Worm (Caenorhabditis elegans): Measurements from ENCODE around the gene ZK512.2.

Gene ZK512.2

ce11 chrIII:9118314-9118850, 26.2 kb downstream of the ZK512.2 start, which contains the start of gene grl-11:
TSS of gene grl-11 (minus strand) at chrIII:9118364.
- TF ChIP-seq sea-1 (GFP tag; conservative IDR thresholded peaks at IDR 0.05) (no peak), hnd-1 (tag; optimal IDR thresholded peaks at IDR 0.05) (no peak), pes-1 (GFP tag; IDR thresholded peaks at IDR 0.05) (no peak), aly-1 (tag; optimal IDR thresholded peaks at IDR 0.05) (no peak)

DNA sequence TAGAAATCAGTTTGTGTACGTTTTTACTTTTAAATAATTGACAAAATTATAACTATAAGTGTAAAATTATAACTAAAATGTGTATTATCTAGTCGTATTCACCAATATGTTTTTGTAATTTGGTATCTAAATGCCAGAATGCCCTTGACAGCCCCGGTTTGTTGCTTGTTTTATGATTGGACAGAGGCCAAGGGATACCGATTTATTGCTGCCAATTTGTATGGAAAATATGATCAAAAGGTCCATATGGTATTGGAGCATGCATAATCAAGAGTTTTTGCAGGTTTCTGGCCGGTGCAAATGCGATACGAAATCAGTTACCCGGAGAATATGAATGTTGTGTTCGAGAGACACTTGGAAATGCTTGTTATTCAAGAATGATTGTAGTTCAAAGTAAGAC, 28.8 kb downstream of the ZK512.2 start:
- TF ChIP-seq scrt-1 (GFP tag; IDR thresholded peaks at IDR 0.05) (no peak), tbx-37 (GFP tag; conservative IDR thresholded peaks at IDR 0.05) (no peak), hnd-1 (tag; optimal IDR thresholded peaks at IDR 0.05) (no peak), hmbx-1 (tag; optimal IDR thresholded peaks at IDR 0.05) (no peak), aly-1 (tag; optimal IDR thresholded peaks at IDR 0.05) (no peak), ama-1 (optimal IDR thresholded peaks at IDR 0.05) (no peak), tbx-11 (GFP tag; IDR thresholded peaks at IDR 0.05) (no peak), tra-4 (tag; optimal IDR thresholded peaks at IDR 0.05) (no peak), flt-1 (GFP tag; IDR thresholded peaks at IDR 0.05) (no peak), ets-7 (tag; optimal IDR thresholded peaks at IDR 0.05) (no peak), B0310.2 (tag; optimal IDR thresholded peaks at IDR 0.05) (no peak), ceh-13 (GFP tag; optimal IDR thresholded peaks at IDR 0.05) (no peak), hmg-4 (GFP tag; optimal IDR thresholded peaks at IDR 0.05) (no peak), ceh-36 (tag; optimal IDR thresholded peaks at IDR 0.05) (no peak)

DNA sequence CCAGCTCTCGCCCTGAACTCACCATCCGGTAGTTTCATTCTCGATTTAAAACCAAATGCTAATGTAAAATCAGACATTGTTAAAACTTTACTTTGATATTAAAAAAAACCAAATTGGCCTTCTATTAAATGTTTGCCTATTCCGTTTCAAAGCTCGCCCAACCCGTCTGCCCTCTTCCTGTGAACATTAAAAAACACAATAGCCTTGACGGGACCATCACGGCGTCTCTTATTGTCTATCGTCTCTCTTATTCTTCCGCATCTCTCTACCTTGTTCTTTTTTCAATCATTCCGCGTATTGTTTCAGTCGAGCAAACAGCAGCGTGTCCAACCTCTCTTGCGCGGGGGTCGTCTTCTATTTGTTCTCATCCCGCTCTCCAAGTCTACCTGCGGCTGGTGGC, 29.9 kb downstream of the ZK512.2 start, which contains the start of gene ZK512.1:
TSS of gene ZK512.1 (plus strand) at position 301 of the 400 bp plus-strand sequence.
- TF ChIP-seq F13C5.2 (tag; optimal IDR thresholded peaks at IDR 0.05) = no peak
- TF ChIP-seq hmg-4 (GFP tag; optimal IDR thresholded peaks at IDR 0.05) = peak; percentile 23

DNA sequence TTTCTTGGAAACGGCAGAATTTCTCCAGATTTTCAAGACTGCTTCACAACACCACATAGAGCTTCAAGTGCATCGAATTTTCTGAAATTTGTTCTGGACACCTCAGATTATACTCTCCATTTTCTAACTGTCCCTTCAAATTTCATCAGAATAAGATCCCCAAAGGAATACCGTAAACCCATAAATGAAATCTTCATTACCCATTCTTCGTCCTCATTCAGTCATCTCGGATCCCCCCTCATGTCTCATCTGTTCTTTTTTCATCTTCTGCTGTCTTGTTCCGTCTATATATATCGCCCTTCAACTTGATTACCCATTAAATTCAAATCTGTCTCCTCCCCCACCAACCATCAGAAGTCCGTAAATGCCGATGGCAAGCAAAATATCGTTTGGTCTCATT, 30.5 kb downstream of the ZK512.2 start:
- TF ChIP-seq hmg-4 (GFP tag; optimal IDR thresholded peaks at IDR 0.05) (no peak), F13C5.2 (tag; optimal IDR thresholded peaks at IDR 0.05) (no peak), tra-4 (tag; optimal IDR thresholded peaks at IDR 0.05) (no peak), tbx-11 (GFP tag; IDR thresholded peaks at IDR 0.05) (no peak), ets-7 (tag; optimal IDR thresholded peaks at IDR 0.05) (no peak), ceh-13 (GFP tag; optimal IDR thresholded peaks at IDR 0.05) (no peak), tbx-37 (GFP tag; conservative IDR thresholded peaks at IDR 0.05) (no peak), sea-1 (GFP tag; conservative IDR thresholded peaks at IDR 0.05) (no peak), aly-1 (tag; optimal IDR thresholded peaks at IDR 0.05) (no peak), scrt-1 (GFP tag; IDR thresholded peaks at IDR 0.05) (no peak), ceh-36 (tag; optimal IDR thresholded peaks at IDR 0.05) (no peak)

DNA sequence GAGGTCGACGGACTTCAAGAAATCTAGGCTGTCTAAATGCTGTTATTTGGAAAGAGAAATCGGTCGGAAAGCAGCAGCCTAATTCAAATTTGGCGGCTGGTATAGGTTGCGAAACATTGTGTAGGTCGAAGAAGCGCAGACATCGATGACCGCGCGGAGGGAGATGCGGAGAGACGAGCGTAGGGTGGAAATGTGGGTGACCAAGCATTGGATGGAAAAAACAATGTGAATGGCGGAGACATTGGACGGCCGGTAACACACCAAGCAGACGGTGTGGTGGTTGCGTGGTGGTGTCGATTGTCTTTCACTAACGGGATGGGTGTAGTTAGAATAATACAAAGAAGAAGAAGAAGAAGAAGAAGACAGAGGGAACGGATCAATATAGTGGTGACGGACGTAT, 32.1 kb downstream of the ZK512.2 start:
- TF ChIP-seq hmg-4 (GFP tag; optimal IDR thresholded peaks at IDR 0.05) (peak; percentile 80), ceh-13 (GFP tag; optimal IDR thresholded peaks at IDR 0.05) (no peak), B0310.2 (tag; optimal IDR thresholded peaks at IDR 0.05) (no peak), aly-1 (tag; optimal IDR thresholded peaks at IDR 0.05) (peak; percentile 19), hnd-1 (tag; optimal IDR thresholded peaks at IDR 0.05) (no peak), F13C5.2 (tag; optimal IDR thresholded peaks at IDR 0.05) (peak; percentile 67)

DNA sequence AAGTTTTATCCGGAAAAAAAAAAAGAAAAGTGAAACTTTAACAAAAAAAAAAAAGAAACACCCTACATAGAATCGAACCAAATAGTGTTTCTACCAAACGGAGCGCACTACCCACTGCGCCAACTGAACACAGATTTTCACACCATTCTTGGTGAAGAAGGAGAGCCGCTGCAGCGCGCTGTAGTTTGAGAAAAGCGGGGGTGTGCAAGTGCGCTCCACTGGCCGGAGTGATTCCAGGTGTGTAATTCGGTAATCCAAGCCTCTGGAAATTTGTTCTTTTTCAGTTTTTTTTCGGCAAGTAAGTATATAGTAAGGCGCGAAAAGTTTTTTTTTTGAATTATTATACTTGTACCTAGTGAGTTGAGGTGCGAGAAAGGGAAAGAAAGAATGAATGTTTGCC, 33.7 kb downstream of the ZK512.2 start:
- TF ChIP-seq flt-1 (GFP tag; IDR thresholded peaks at IDR 0.05) = peak; percentile 53
- 0 out of 2 replicates have a peak, but pooled peaks have one; percentile 35 for TF ChIP-seq tbx-37 (GFP tag; conservative IDR thresholded peaks at IDR 0.05)
- peak; percentile 77 for TF ChIP-seq pes-1 (GFP tag; IDR thresholded peaks at IDR 0.05)
- TF ChIP-seq scrt-1 (GFP tag; IDR thresholded peaks at IDR 0.05) = peak; percentile 69; the same call in 1 of the 2 replicates

- TF ChIP-seq B0310.2 (tag; optimal IDR thresholded peaks at IDR 0.05) (no peak), pes-1 (GFP tag; IDR thresholded peaks at IDR 0.05) (no peak), tbx-37 (GFP tag; conservative IDR thresholded peaks at IDR 0.05) (no peak), F13C5.2 (tag; optimal IDR thresholded peaks at IDR 0.05) (no peak), tra-4 (tag; optimal IDR thresholded peaks at IDR 0.05) (no peak), aly-1 (tag; optimal IDR thresholded peaks at IDR 0.05) (no peak), tbx-11 (GFP tag; IDR thresholded peaks at IDR 0.05) (no peak), ama-1 (optimal IDR thresholded peaks at IDR 0.05) (no peak), sea-1 (GFP tag; conservative IDR thresholded peaks at IDR 0.05) (no peak), hmbx-1 (tag; optimal IDR thresholded peaks at IDR 0.05) (no peak), ceh-36 (tag; optimal IDR thresholded peaks at IDR 0.05) (no peak), ets-7 (tag; optimal IDR thresholded peaks at IDR 0.05) (no peak), ceh-13 (GFP tag; optimal IDR thresholded peaks at IDR 0.05) (no peak), hnd-1 (tag; optimal IDR thresholded peaks at IDR 0.05) (no peak), hmg-4 (GFP tag; optimal IDR thresholded peaks at IDR 0.05) (no peak), scrt-1 (GFP tag; IDR thresholded peaks at IDR 0.05) (no peak), flt-1 (GFP tag; IDR thresholded peaks at IDR 0.05) (no peak)
Measured at ce11 chrIII:9110270-9110669, 34.3 kb downstream of the ZK512.2 start.

- TF ChIP-seq F13C5.2 (tag; optimal IDR thresholded peaks at IDR 0.05) = no peak
- peak; percentile 16 for TF ChIP-seq ceh-36 (tag; optimal IDR thresholded peaks at IDR 0.05)
Measured at ce11 chrIII:9109726-9110125, 34.9 kb downstream of the ZK512.2 start.

DNA sequence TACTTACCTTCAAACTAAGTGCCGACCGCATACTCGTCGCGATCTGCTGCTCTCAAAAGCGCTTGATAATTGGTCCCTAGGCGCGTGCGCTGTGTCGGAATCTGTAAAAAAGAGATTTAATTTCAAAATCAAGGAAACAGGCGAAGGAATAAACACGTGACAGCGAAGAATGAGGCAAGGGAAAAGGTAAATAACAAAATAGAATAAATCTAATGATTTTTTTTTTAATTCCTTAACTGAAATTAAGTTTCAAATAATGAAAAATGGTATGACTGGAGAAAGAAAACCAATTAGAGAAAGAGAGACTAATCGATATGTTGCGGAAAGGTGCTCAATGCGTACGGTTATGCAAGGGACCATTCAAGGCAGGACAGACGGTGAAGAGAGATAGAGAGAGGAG, 35.4 kb downstream of the ZK512.2 start, which contains the start of gene cya-1:
TSS of gene cya-1 (minus strand) at position 101 of the 400 bp plus-strand sequence.
- no peak for TF ChIP-seq hnd-1 (tag; optimal IDR thresholded peaks at IDR 0.05)
- no peak for TF ChIP-seq aly-1 (tag; optimal IDR thresholded peaks at IDR 0.05)
- TF ChIP-seq hmg-4 (GFP tag; optimal IDR thresholded peaks at IDR 0.05) = no peak
- TF ChIP-seq sea-1 (GFP tag; conservative IDR thresholded peaks at IDR 0.05) = no peak
- no peak for TF ChIP-seq ets-7 (tag; optimal IDR thresholded peaks at IDR 0.05)
- no peak for TF ChIP-seq ceh-13 (GFP tag; optimal IDR thresholded peaks at IDR 0.05)
- no peak for TF ChIP-seq tbx-37 (GFP tag; conservative IDR thresholded peaks at IDR 0.05)
- TF ChIP-seq pes-1 (GFP tag; IDR thresholded peaks at IDR 0.05) = no peak
- no peak for TF ChIP-seq tra-4 (tag; optimal IDR thresholded peaks at IDR 0.05)
- TF ChIP-seq scrt-1 (GFP tag; IDR thresholded peaks at IDR 0.05) = no peak
- TF ChIP-seq hmbx-1 (tag; optimal IDR thresholded peaks at IDR 0.05) = no peak
- no peak for TF ChIP-seq B0310.2 (tag; optimal IDR thresholded peaks at IDR 0.05)
- TF ChIP-seq flt-1 (GFP tag; IDR thresholded peaks at IDR 0.05) = no peak
- no peak for TF ChIP-seq tbx-11 (GFP tag; IDR thresholded peaks at IDR 0.05)
- TF ChIP-seq F13C5.2 (tag; optimal IDR thresholded peaks at IDR 0.05) = no peak
- no peak for TF ChIP-seq ama-1 (optimal IDR thresholded peaks at IDR 0.05)
- no peak for TF ChIP-seq ceh-36 (tag; optimal IDR thresholded peaks at IDR 0.05)
